Fruit fly (Drosophila melanogaster) whole organism, adult: ENCODE results near the gene CG43198.

Source experiments
- CG11617 ChIP-seq: fragments of 200-800 bp; sonication (Bioruptor generic); optimal IDR thresholded peaks from 2 replicates; lab custom pipeline; 2017; ENCODE audit warnings: mild to moderate bottlenecking, missing biosample characterization, missing genetic modification reagents, missing genetic modification characterization
- CG12768 ChIP-seq: fragments of 200-800 bp; sonication (Bioruptor generic); optimal IDR thresholded peaks from 2 replicates; lab custom pipeline; 2017; ENCODE audit warnings: missing biosample characterization, missing genetic modification characterization, mild to moderate bottlenecking, moderate library complexity, missing genetic modification reagents
- CG14711 ChIP-seq: fragments of 200-800 bp; sonication (Bioruptor generic); optimal IDR thresholded peaks from 2 replicates; lab custom pipeline; 2018; ENCODE audit warnings: missing biosample characterization, mild to moderate bottlenecking, missing genetic modification characterization, moderate library complexity
- CG1620 ChIP-seq: fragments of 200-800 bp; sonication (Bioruptor generic); optimal IDR thresholded peaks from 2 replicates; lab custom pipeline; 2016; ENCODE audit warnings: missing biosample characterization, missing genetic modification characterization
- CG33017 ChIP-seq: fragments of 200-800 bp; sonication (Bioruptor generic); optimal IDR thresholded peaks from 2 replicates; lab custom pipeline; 2018; ENCODE audit warnings: missing biosample characterization, mild to moderate bottlenecking, missing genetic modification characterization, moderate library complexity
- CG5204 ChIP-seq: fragments of 200-800 bp; sonication (Bioruptor generic); optimal IDR thresholded peaks from 2 replicates; lab custom pipeline; 2016; ENCODE audit warnings: missing biosample characterization, missing genetic modification characterization
- CG7045 ChIP-seq: fragments of 200-800 bp; sonication (Bioruptor generic); optimal IDR thresholded peaks from 2 replicates; lab custom pipeline; 2017; ENCODE audit warnings: missing biosample characterization, mild to moderate bottlenecking, missing genetic modification characterization
- CG7101 ChIP-seq: fragments of 200-800 bp; sonication (Bioruptor generic); optimal IDR thresholded peaks from 2 replicates; lab custom pipeline; 2018; ENCODE audit warnings: missing biosample characterization, mild to moderate bottlenecking, missing genetic modification characterization, moderate library complexity
- Clk ChIP-seq: fragments of 200-800 bp; sonication (Bioruptor generic); optimal IDR thresholded peaks from 2 replicates; lab custom pipeline; 2017; ENCODE audit warnings: missing biosample characterization, missing genetic modification characterization
- Crg-1 ChIP-seq: fragments of 200-800 bp; sonication (Bioruptor generic); optimal IDR thresholded peaks from 2 replicates; lab custom pipeline; 2016; ENCODE audit warnings: missing biosample characterization, missing genetic modification characterization
- Hr96 ChIP-seq: fragments of 200-800 bp; sonication (Bioruptor generic); optimal IDR thresholded peaks from 2 replicates; lab custom pipeline; 2016; ENCODE audit warnings: missing biosample characterization, missing genetic modification characterization
- Mnt ChIP-seq: fragments of 200-800 bp; sonication (Bioruptor generic); optimal IDR thresholded peaks from 2 replicates; lab custom pipeline; 2016; ENCODE audit warnings: missing biosample characterization, mild to moderate bottlenecking, missing genetic modification characterization
- bab1 ChIP-seq: fragments of 200-800 bp; sonication (Bioruptor generic); optimal IDR thresholded peaks from 3 replicates; lab custom pipeline; 2019; ENCODE audit warnings: missing biosample characterization, mild to moderate bottlenecking, missing genetic modification characterization, moderate library complexity
- cic ChIP-seq: fragments of 200-800 bp; sonication (Bioruptor generic); optimal IDR thresholded peaks from 2 replicates; lab custom pipeline; 2017; ENCODE audit warnings: missing biosample characterization, mild to moderate bottlenecking, missing genetic modification characterization, moderate library complexity
- cnc ChIP-seq, 2 experiments: fragments of >200 bp; optimal IDR thresholded peaks; 2 replicates each; lab custom pipeline; 2017
- kay ChIP-seq: fragments of 200-800 bp; sonication (Bioruptor generic); peaks from one replicate; lab custom pipeline; 2016; ENCODE audit warnings: missing biosample characterization, missing genetic modification characterization, borderline replicate concordance
- ovo ChIP-seq: fragments of 200-800 bp; sonication (Bioruptor generic); optimal IDR thresholded peaks from 2 replicates; lab custom pipeline; 2016; ENCODE audit warnings: missing biosample characterization, missing genetic modification characterization
- pad ChIP-seq: fragments of 200-800 bp; sonication (Bioruptor generic); optimal IDR thresholded peaks from 3 replicates; lab custom pipeline; 2017; ENCODE audit warnings: missing biosample characterization, missing genetic modification characterization, mild to moderate bottlenecking, moderate library complexity, missing genetic modification reagents
- tj ChIP-seq: fragments of 200-800 bp; sonication (Bioruptor generic); optimal IDR thresholded peaks from 3 replicates; lab custom pipeline; 2017; ENCODE audit warnings: missing biosample characterization, mild to moderate bottlenecking, missing genetic modification characterization, moderate library complexity
- toe ChIP-seq: fragments of 200-800 bp; sonication (Bioruptor generic); optimal IDR thresholded peaks from 2 replicates; lab custom pipeline; 2016; ENCODE audit warnings: missing biosample characterization, missing genetic modification characterization

CG43198 gene

DNA sequence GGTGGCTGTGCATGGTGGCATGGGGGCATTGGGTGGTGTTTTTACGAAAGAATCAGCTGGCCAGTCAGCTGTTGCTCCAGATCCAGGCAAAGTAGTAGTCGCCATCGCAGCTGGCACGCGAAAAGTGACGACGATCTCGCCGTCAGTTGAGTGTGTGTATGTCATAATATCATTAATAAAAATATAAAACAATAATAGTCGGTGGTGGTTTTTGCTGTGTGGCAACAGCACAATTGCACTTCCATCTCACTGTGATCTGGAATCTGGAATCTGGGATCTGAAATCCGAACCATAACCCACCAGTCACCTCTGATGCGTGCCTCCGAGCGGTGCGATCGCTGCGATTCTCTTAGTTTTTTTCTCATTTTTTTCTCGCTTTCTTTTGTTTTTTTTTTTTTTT, 34.8 kb downstream of the CG43198 start, which contains the start of gene rumpel:
rumpel (plus strand) TSS at position 301 of the 400 bp plus-strand sequence.
- no peak for TF ChIP-seq pad (GFP tag; lab: Kevin White, UChicago)
- no peak for TF ChIP-seq Crg-1
- TF ChIP-seq CG1620 = no peak
- no peak for TF ChIP-seq ovo (GFP tag; lab: Kevin White, UChicago)
- no peak for TF ChIP-seq CG12768
- no peak for TF ChIP-seq CG33017
- no peak for TF ChIP-seq bab1
- no peak for TF ChIP-seq Clk (GFP tag; lab: Kevin White, UChicago)
- no peak for TF ChIP-seq CG14711 (tag; lab: Kevin White, UChicago)

- TF ChIP-seq bab1 (no peak), Clk (GFP tag; lab: Kevin White, UChicago) (no peak), CG12768 (no peak), CG5204 (GFP tag; lab: Kevin White, UChicago) (no peak), Crg-1 (no peak), kay (GFP tag; lab: Kevin White, UChicago) (no peak), Mnt (no peak), ovo (GFP tag; lab: Kevin White, UChicago) (no peak), CG7101 (tag; lab: Kevin White, UChicago) (no peak), CG33017 (no peak), cnc (optimal IDR thresholded peaks at IDR 0.05; lab: Kevin White, UChicago) (no peak), CG1620 (no peak), cic (GFP tag; lab: Kevin White, UChicago) (no peak), tj (GFP tag; lab: Kevin White, UChicago) (no peak), CG11617 (GFP tag; lab: Kevin White, UChicago) (no peak), Hr96 (GFP tag; lab: Kevin White, UChicago) (no peak), CG7045 (no peak), CG14711 (tag; lab: Kevin White, UChicago) (no peak)
Measured at dm6 chrX:7417875-7418274, 35.3 kb downstream of the CG43198 start.

- TF ChIP-seq Mnt (no peak), bab1 (no peak), cnc (optimal IDR thresholded peaks at IDR 0.05; lab: Kevin White, UChicago) (no peak), CG7045 (no peak), Hr96 (GFP tag; lab: Kevin White, UChicago) (no peak), toe (no peak), pad (GFP tag; lab: Kevin White, UChicago) (no peak), cic (GFP tag; lab: Kevin White, UChicago) (no peak), CG5204 (GFP tag; lab: Kevin White, UChicago) (no peak), CG33017 (no peak), kay (GFP tag; lab: Kevin White, UChicago) (no peak), CG12768 (no peak), ovo (GFP tag; lab: Kevin White, UChicago) (no peak)
Measured at dm6 chrX:7416953-7417352, 36.2 kb downstream of the CG43198 start, which contains the start of gene CG34337. Gene CG34337, plus strand, starts transcription at chrX:7417253.

dm6 chrX:7415027-7415426, 38.1 kb downstream of the CG43198 start:
- TF ChIP-seq pad (GFP tag; lab: Kevin White, UChicago) (no peak), CG14711 (tag; lab: Kevin White, UChicago) (no peak), kay (GFP tag; lab: Kevin White, UChicago) (no peak), CG1620 (no peak), CG7045 (no peak), CG11617 (GFP tag; lab: Kevin White, UChicago) (no peak), CG5204 (GFP tag; lab: Kevin White, UChicago) (no peak), tj (GFP tag; lab: Kevin White, UChicago) (no peak), Hr96 (GFP tag; lab: Kevin White, UChicago) (no peak), Clk (GFP tag; lab: Kevin White, UChicago) (no peak), Crg-1 (no peak)

DNA sequence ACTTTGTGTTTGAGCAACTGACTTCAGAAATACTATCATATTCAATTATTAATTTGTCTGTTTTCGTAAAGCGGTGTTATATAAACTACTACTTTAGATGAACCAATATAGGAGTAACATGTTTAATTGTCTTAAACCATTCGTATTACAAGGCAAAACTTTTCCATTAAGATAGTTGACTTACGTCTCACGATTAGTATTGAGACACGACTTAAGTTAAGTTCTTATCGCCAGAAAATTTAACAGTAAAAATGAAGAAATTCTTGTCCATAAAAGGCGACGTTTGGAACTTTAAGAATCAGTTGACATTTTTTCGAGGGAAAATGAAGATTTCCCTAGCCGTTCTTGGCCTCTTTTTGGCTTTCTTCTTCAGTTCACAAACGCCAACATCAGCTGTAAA, 39.6 kb downstream of the CG43198 start, which contains the start of gene CG42705:
CG42705 (plus strand) TSS at position 301 of the 400 bp plus-strand sequence.
- TF ChIP-seq pad (GFP tag; lab: Kevin White, UChicago) = no peak
- no peak for TF ChIP-seq CG12768
- no peak for TF ChIP-seq CG14711 (tag; lab: Kevin White, UChicago)
- no peak for TF ChIP-seq CG7101 (tag; lab: Kevin White, UChicago)
- no peak for TF ChIP-seq Hr96 (GFP tag; lab: Kevin White, UChicago)
- no peak for TF ChIP-seq CG33017
- TF ChIP-seq Crg-1 = no peak
- no peak for TF ChIP-seq CG5204 (GFP tag; lab: Kevin White, UChicago)

DNA sequence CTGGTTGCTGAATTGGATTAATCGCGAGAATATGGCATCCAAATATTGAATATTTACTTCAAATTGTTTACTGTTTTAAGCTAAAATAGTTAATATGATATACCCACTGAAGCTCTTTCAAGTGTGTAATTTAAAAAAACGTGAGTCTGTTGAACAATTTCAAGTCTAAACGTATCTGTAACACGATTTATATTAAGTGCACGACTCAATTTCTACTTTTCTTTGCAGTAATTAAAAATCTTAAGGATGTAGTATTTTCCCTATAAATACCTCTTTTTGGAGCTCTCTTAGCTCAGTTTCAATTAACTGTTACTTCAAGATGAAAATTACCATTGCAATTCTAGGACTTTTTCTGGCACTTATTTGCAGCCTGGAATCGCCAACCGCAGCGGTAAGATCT, 40.8 kb downstream of the CG43198 start, which contains the start of gene CG42704:
CG42704 (plus strand) TSS at position 301 of the 400 bp plus-strand sequence.
- no peak for TF ChIP-seq CG1620
- no peak for TF ChIP-seq cic (GFP tag; lab: Kevin White, UChicago)
- TF ChIP-seq CG33017 = no peak
- no peak for TF ChIP-seq Mnt
- TF ChIP-seq ovo (GFP tag; lab: Kevin White, UChicago) = no peak
- TF ChIP-seq CG7045 = no peak
- no peak for TF ChIP-seq cnc (optimal IDR thresholded peaks at IDR 0.05; lab: Kevin White, UChicago)

- TF ChIP-seq toe = no peak
- no peak for TF ChIP-seq cnc (optimal IDR thresholded peaks at IDR 0.05; lab: Kevin White, UChicago)
Measured at dm6 chrX:7411806-7412205, 41.3 kb downstream of the CG43198 start, which contains the start of gene CG42246. Gene CG42246, minus strand, starts transcription at chrX:7411906.
